Fruit fly (Drosophila melanogaster): ENCODE results near the gene Cln3.

Cln3 gene

dm6 chr3L:17791495-17791894 is 22.4 kb downstream of the Cln3 start (continued):
- TF ChIP-seq CG31224 (GFP tag; IDR thresholded peaks at IDR 0.05) (no peak), CG12071 (GFP tag; optimal IDR thresholded peaks at IDR 0.05) (peak; percentile 46), BEAF-32 (GFP tag; optimal IDR thresholded peaks at IDR 0.05) (no peak), B-H1 (GFP tag; IDR thresholded peaks at IDR 0.05) (no peak), stc (GFP tag; IDR thresholded peaks at IDR 0.05) (no peak), exex (tag; optimal IDR thresholded peaks at IDR 0.05) (peak; percentile 34), CG10543 (GFP tag; optimal IDR thresholded peaks at IDR 0.05) (peak; percentile 78), ci (GFP tag; IDR thresholded peaks at IDR 0.05) (no peak), lmd (GFP tag; IDR thresholded peaks at IDR 0.05) (no peak), fu2 (GFP tag; optimal IDR thresholded peaks at IDR 0.05) (no peak), CG14860 (GFP tag; IDR thresholded peaks at IDR 0.05; ENCODE audit: partially characterized antibody) (no peak), kay (GFP tag; optimal IDR thresholded peaks at IDR 0.05) (no peak), cas (GFP tag; IDR thresholded peaks at IDR 0.05) (no peak), CG2202 (tag; optimal IDR thresholded peaks at IDR 0.05) (no peak), Trl (optimal IDR thresholded peaks at IDR 0.05) (no peak), Trl (GFP tag; optimal IDR thresholded peaks at IDR 0.05) (no peak), ap (GFP tag; IDR thresholded peaks at IDR 0.05) (no peak), Sry-β (GFP tag; optimal IDR thresholded peaks at IDR 0.05) (no peak), inv (GFP tag; IDR thresholded peaks at IDR 0.05; ENCODE audit: partially characterized antibody) (no peak), CG6254 (GFP tag; optimal IDR thresholded peaks at IDR 0.05) (no peak), unc-4 (GFP tag; IDR thresholded peaks at IDR 0.05; ENCODE audit: partially characterized antibody) (no peak), CG17328 (GFP tag; IDR thresholded peaks at IDR 0.05) (no peak), CG11695 (GFP tag; IDR thresholded peaks at IDR 0.05) (no peak), CG6689 (GFP tag; IDR thresholded peaks at IDR 0.05) (no peak), gcm (GFP tag; optimal IDR thresholded peaks at IDR 0.05) (no peak), CG13624 (GFP tag; optimal IDR thresholded peaks at IDR 0.05) (no peak), Oli (tag; optimal IDR thresholded peaks at IDR 0.05) (no peak), al (GFP tag; IDR thresholded peaks at IDR 0.05) (no peak), Doc3 (GFP tag; IDR thresholded peaks at IDR 0.05; ENCODE audit: partially characterized antibody) (no peak), CG11723 (GFP tag; optimal IDR thresholded peaks at IDR 0.05) (no peak), HLH54F (GFP tag; optimal IDR thresholded peaks at IDR 0.05) (no peak), fd96Cb (tag; optimal IDR thresholded peaks at IDR 0.05) (no peak), NFAT (GFP tag; IDR thresholded peaks at IDR 0.05) (no peak), CG10321 (GFP tag; IDR thresholded peaks at IDR 0.05) (no peak), Optix (GFP tag; IDR thresholded peaks at IDR 0.05) (no peak), klu (GFP tag; IDR thresholded peaks at IDR 0.05) (no peak), CG13287 (GFP tag; IDR thresholded peaks at IDR 0.05; ENCODE audit: partially characterized antibody) (no peak), Elba2 (GFP tag; optimal IDR thresholded peaks at IDR 0.05) (no peak), salm (tag; optimal IDR thresholded peaks at IDR 0.05) (no peak), Gsc (GFP tag; IDR thresholded peaks at IDR 0.05) (no peak), hbn (GFP tag; IDR thresholded peaks at IDR 0.05; ENCODE audit: partially characterized antibody) (no peak), jigr1 (GFP tag; IDR thresholded peaks at IDR 0.05) (no peak), lbe (GFP tag; optimal IDR thresholded peaks at IDR 0.05) (no peak), CG9876 (GFP tag; optimal IDR thresholded peaks at IDR 0.05) (no peak), phol (tag; optimal IDR thresholded peaks at IDR 0.05) (no peak), CG6272 (GFP tag; IDR thresholded peaks at IDR 0.05) (no peak), CG12744 (GFP tag; optimal IDR thresholded peaks at IDR 0.05) (peak; percentile 15), nmo (GFP tag; optimal IDR thresholded peaks at IDR 0.05) (no peak), chinmo (GFP tag; IDR thresholded peaks at IDR 0.05; ENCODE audit: partially characterized antibody) (no peak), dimm (GFP tag; IDR thresholded peaks at IDR 0.05) (no peak), CG17359 (tag; optimal IDR thresholded peaks at IDR 0.05) (no peak), CG11696 (GFP tag; IDR thresholded peaks at IDR 0.05) (no peak)

Measured in whole organism, embryonic.